Fruit fly (Drosophila melanogaster): ENCODE results near the gene hmw.

The hmw gene

DNA sequence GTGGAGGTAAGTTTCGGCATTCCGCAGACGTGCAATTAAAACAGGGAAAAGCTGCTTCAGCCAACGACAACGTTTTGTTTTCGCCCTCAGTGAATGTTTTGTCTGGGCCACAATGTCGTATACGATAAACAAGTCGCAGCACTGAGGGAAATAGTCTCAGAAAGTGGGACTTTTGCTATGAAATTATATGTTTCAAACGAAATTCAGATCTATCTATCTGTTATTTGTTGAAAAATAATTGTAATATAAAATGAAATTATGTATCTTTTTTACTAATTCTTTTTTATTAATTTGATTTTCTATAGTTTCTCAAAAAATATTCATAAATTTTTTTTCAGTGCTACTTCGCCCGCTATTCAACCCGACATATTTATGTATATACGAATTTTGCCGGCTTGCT is 31.6 kb downstream of the hmw start (continued):
- TF ChIP-seq CG6792 (GFP tag; optimal IDR thresholded peaks at IDR 0.05) (peak; percentile 72), Hr39 (GFP tag; optimal IDR thresholded peaks at IDR 0.05) (peak; percentile 58), CG32006 (GFP tag; optimal IDR thresholded peaks at IDR 0.05) (no peak), CG11902 (GFP tag; optimal IDR thresholded peaks at IDR 0.05) (peak; percentile 14), CG31627 (GFP tag; optimal IDR thresholded peaks at IDR 0.05) (peak; percentile 64), topi (GFP tag; optimal IDR thresholded peaks at IDR 0.05) (no peak), CG6276 (GFP tag; optimal IDR thresholded peaks at IDR 0.05) (no peak), CG6163 (GFP tag; IDR thresholded peaks at IDR 0.05) (peak; percentile 73; the same call in 1 of the 3 replicates), pdm3 (GFP tag; optimal IDR thresholded peaks at IDR 0.05) (peak; percentile 46), Sox14 (GFP tag; optimal IDR thresholded peaks at IDR 0.05) (no peak), Smox (GFP tag; optimal IDR thresholded peaks at IDR 0.05) (peak; percentile 69), Ets21C (GFP tag; optimal IDR thresholded peaks at IDR 0.05) (no peak)

- TF ChIP-seq achi (GFP tag; optimal IDR thresholded peaks at IDR 0.05), result no peak
- TF ChIP-seq CG9139 (GFP tag; optimal IDR thresholded peaks at IDR 0.05), result no peak
- TF ChIP-seq Sox15 (GFP tag; optimal IDR thresholded peaks at IDR 0.05), result no peak
- TF ChIP-seq Blimp-1 (GFP tag; optimal IDR thresholded peaks at IDR 0.05), result no peak
- TF ChIP-seq CG8319 (GFP tag; optimal IDR thresholded peaks at IDR 0.05), result no peak
- peak; percentile 92 for TF ChIP-seq vri (GFP tag; optimal IDR thresholded peaks at IDR 0.05)
These were observed 33.1 kb downstream of the hmw start for dm6 chr3R:18394876-18395275.

dm6 chr3R:18395694-18396093 is 33.9 kb downstream of the hmw start:
- TF ChIP-seq dsx (GFP tag; optimal IDR thresholded peaks at IDR 0.05; ENCODE audit: poor library complexity, severe bottlenecking) (peak; percentile 50), dac (GFP tag; optimal IDR thresholded peaks at IDR 0.05) (no peak)

dm6 chr3R:18396801-18397604 is 35.2 kb downstream of the hmw start, which contains the start of gene Vti1b:
Gene Vti1b (plus strand): TSS chr3R:18396995.
- peak; percentile 99 for TF ChIP-seq acj6 (GFP tag; optimal IDR thresholded peaks at IDR 0.05)
- peak; percentile 96 for TF ChIP-seq fd59A (GFP tag; optimal IDR thresholded peaks at IDR 0.05)
- TF ChIP-seq topi (GFP tag; optimal IDR thresholded peaks at IDR 0.05), result peak; percentile 98
- peak; percentile 99 for TF ChIP-seq Sox102F (GFP tag; optimal IDR thresholded peaks at IDR 0.05)
- TF ChIP-seq CG6276 (GFP tag; optimal IDR thresholded peaks at IDR 0.05), result peak; percentile 98
- TF ChIP-seq Hr38 (GFP tag; optimal IDR thresholded peaks at IDR 0.05), result peak; percentile 95
- TF ChIP-seq CG4318 (GFP tag; optimal IDR thresholded peaks at IDR 0.05), result peak; percentile 98
- peak; percentile 98 for TF ChIP-seq CG8632 (GFP tag; optimal IDR thresholded peaks at IDR 0.05)
- TF ChIP-seq Hr4 (GFP tag; optimal IDR thresholded peaks at IDR 0.05), result peak; percentile 99
- TF ChIP-seq Ets21C (GFP tag; optimal IDR thresholded peaks at IDR 0.05), result peak; percentile 96
- TF ChIP-seq fd85E (GFP tag; optimal IDR thresholded peaks at IDR 0.05), result peak; percentile 93
- peak; percentile 71 for TF ChIP-seq fkh (GFP tag; optimal IDR thresholded peaks at IDR 0.05)
- peak; percentile 98 for TF ChIP-seq Lpt (GFP tag; optimal IDR thresholded peaks at IDR 0.05)
- peak; percentile 94 for TF ChIP-seq CG6808 (GFP tag; optimal IDR thresholded peaks at IDR 0.05)
- peak; percentile 97 for TF ChIP-seq Sox15 (GFP tag; optimal IDR thresholded peaks at IDR 0.05)
- TF ChIP-seq esn (GFP tag; optimal IDR thresholded peaks at IDR 0.05), result peak; percentile 98
- TF ChIP-seq CG7368 (GFP tag; optimal IDR thresholded peaks at IDR 0.05), result peak; percentile 97
- TF ChIP-seq Sox14 (GFP tag; optimal IDR thresholded peaks at IDR 0.05), result peak; percentile 99
- TF ChIP-seq Blimp-1 (GFP tag; optimal IDR thresholded peaks at IDR 0.05), result peak; percentile 88
- peak; percentile 99 for TF ChIP-seq CG8119 (GFP tag; IDR thresholded peaks at IDR 0.05)
- TF ChIP-seq svp (GFP tag), result peak; percentile 100
- TF ChIP-seq cyc (GFP tag; optimal IDR thresholded peaks at IDR 0.05), result peak; percentile 98
- TF ChIP-seq salr (GFP tag; optimal IDR thresholded peaks at IDR 0.05), result peak; percentile 95 to 97
- peak; percentile 97 for TF ChIP-seq CG11294 (GFP tag; IDR thresholded peaks at IDR 0.05)
- TF ChIP-seq CG15336 (GFP tag; IDR thresholded peaks at IDR 0.05), result peak; percentile 99
- peak; percentile 98 for TF ChIP-seq Smox (GFP tag; optimal IDR thresholded peaks at IDR 0.05)
- TF ChIP-seq eg (GFP tag; IDR thresholded peaks at IDR 0.05), result peak; percentile 98
- peak; percentile 99 for TF ChIP-seq CG31627 (GFP tag; optimal IDR thresholded peaks at IDR 0.05)
- TF ChIP-seq dac (GFP tag; optimal IDR thresholded peaks at IDR 0.05), result peak; percentile 95
- TF ChIP-seq achi (GFP tag; optimal IDR thresholded peaks at IDR 0.05), result peak; percentile 98
- peak; percentile 96 for TF ChIP-seq spab (GFP tag; optimal IDR thresholded peaks at IDR 0.05)
- TF ChIP-seq Eip93F (GFP tag; optimal IDR thresholded peaks at IDR 0.05), result peak; percentile 84
- TF ChIP-seq Hr39 (GFP tag; optimal IDR thresholded peaks at IDR 0.05), result peak; percentile 98
- TF ChIP-seq Eip75B (GFP tag; optimal IDR thresholded peaks at IDR 0.05), result peak; percentile 99

All from whole organism, prepupa.